Worm (Caenorhabditis elegans) whole organism, L3 larva: ENCODE data around the gene R11D1.1.

Experiments
- R02D3.7 ChIP-seq: fragments of 150-350 bp; optimal IDR thresholded peaks from 2 replicates; lab custom pipeline; 2014; ENCODE audit warnings: missing biosample characterization, missing genetic modification characterization
- aly-2 ChIP-seq: fragments of 150-350 bp; optimal IDR thresholded peaks from 2 replicates; lab custom pipeline; 2014; ENCODE audit warnings: missing biosample characterization, missing genetic modification characterization
- ama-1 ChIP-seq: fragments of 150-350 bp; optimal IDR thresholded peaks from 2 replicates; lab custom pipeline; 2018
- ceh-16 ChIP-seq: sonication (generic microtip); optimal IDR thresholded peaks from 2 replicates; lab custom pipeline; 2017; ENCODE audit warnings: missing biosample characterization, missing genetic modification characterization
- ceh-28 ChIP-seq: fragments of 150-350 bp; optimal IDR thresholded peaks from 2 replicates; lab custom pipeline; 2014; ENCODE audit warnings: missing biosample characterization, missing genetic modification reagents, missing genetic modification characterization
- ceh-82 ChIP-seq: fragments of 150-350 bp; optimal IDR thresholded peaks from 2 replicates; lab custom pipeline; 2014; ENCODE audit warnings: missing biosample characterization, missing genetic modification characterization
- ceh-9 ChIP-seq: sonication (generic microtip); optimal IDR thresholded peaks from 2 replicates; lab custom pipeline; 2018; ENCODE audit warnings: missing biosample characterization, missing genetic modification characterization
- daf-12 ChIP-seq: fragments of 150-350 bp; optimal IDR thresholded peaks from 2 replicates; lab custom pipeline; 2014; ENCODE audit warnings: missing biosample characterization, missing genetic modification reagents, missing genetic modification characterization
- egl-27 ChIP-seq: sonication (generic microtip); optimal IDR thresholded peaks from 4 replicates; lab custom pipeline; 2017; ENCODE audit warnings: missing biosample characterization, missing genetic modification reagents, missing genetic modification characterization
- egl-5 ChIP-seq: fragments of 150-350 bp; optimal IDR thresholded peaks from 2 replicates; lab custom pipeline; 2017; ENCODE audit warnings: missing biosample characterization, missing genetic modification reagents, missing genetic modification characterization, inconsistent platforms
- elt-2 ChIP-seq: sonication (generic microtip); optimal IDR thresholded peaks from 2 replicates; lab custom pipeline; 2016; ENCODE audit warnings: missing genetic modification reagents, mild to moderate bottlenecking, missing genetic modification characterization, missing compliant biosample characterization
- elt-3 ChIP-seq, 3 experiments: fragments of 150-350 bp in 1 of 3; sonication (generic microtip) in 2 of 3; optimal IDR thresholded peaks; 2 replicates in 2 of 3; 4 replicates in 1 of 3; lab custom pipeline; 2014 to 2017; ENCODE audit warnings: missing biosample characterization in 3 of 3, missing genetic modification characterization in 3 of 3
- fkh-10 ChIP-seq: sonication (generic microtip); optimal IDR thresholded peaks from 2 replicates; lab custom pipeline; 2017; ENCODE audit warnings: missing biosample characterization, missing genetic modification reagents, missing genetic modification characterization
- fkh-2 ChIP-seq: fragments of 150-350 bp; optimal IDR thresholded peaks from 2 replicates; lab custom pipeline; 2014; ENCODE audit warnings: missing biosample characterization, missing genetic modification reagents, missing genetic modification characterization
- fos-1 ChIP-seq: fragments of 150-350 bp; optimal IDR thresholded peaks from 2 replicates; lab custom pipeline; 2014; ENCODE audit warnings: missing biosample characterization, missing genetic modification characterization
- hmg-11 ChIP-seq: sonication (generic microtip); optimal IDR thresholded peaks from 2 replicates; lab custom pipeline; 2016; ENCODE audit warnings: missing genetic modification characterization, missing compliant biosample characterization
- jun-1 ChIP-seq: fragments of 150-350 bp; optimal IDR thresholded peaks from 2 replicates; lab custom pipeline; 2014; ENCODE audit warnings: missing biosample characterization, missing genetic modification reagents, missing genetic modification characterization
- lin-15B ChIP-seq: fragments of 150-350 bp; optimal IDR thresholded peaks from 2 replicates; lab custom pipeline; 2014; ENCODE audit warnings: missing biosample characterization, missing genetic modification characterization
- lin-39 ChIP-seq: fragments of 150-350 bp; optimal IDR thresholded peaks from 2 replicates; lab custom pipeline; 2018; ENCODE audit warnings: missing biosample characterization, missing genetic modification reagents, missing genetic modification characterization
- lsy-12 ChIP-seq: sonication (generic microtip); optimal IDR thresholded peaks from 2 replicates; lab custom pipeline; 2016; ENCODE audit warnings: mild to moderate bottlenecking, missing genetic modification characterization, missing compliant biosample characterization
- mml-1 ChIP-seq: fragments of 150-350 bp; sonication (generic microtip); optimal IDR thresholded peaks from 3 replicates; lab custom pipeline; 2014; ENCODE audit warnings: missing biosample characterization, missing genetic modification characterization
- nhr-11 ChIP-seq: fragments of 150-350 bp; optimal IDR thresholded peaks from 2 replicates; lab custom pipeline; 2014; ENCODE audit warnings: missing biosample characterization, missing genetic modification characterization
- nhr-12 ChIP-seq: fragments of 150-350 bp; optimal IDR thresholded peaks from 2 replicates; lab custom pipeline; 2014; ENCODE audit warnings: missing biosample characterization, missing genetic modification characterization
- nhr-23 ChIP-seq: fragments of 150-350 bp; optimal IDR thresholded peaks from 2 replicates; lab custom pipeline; 2014; ENCODE audit warnings: missing biosample characterization, missing genetic modification reagents, missing genetic modification characterization
- nhr-25 ChIP-seq: sonication (generic microtip); optimal IDR thresholded peaks from 2 replicates; lab custom pipeline; 2017; ENCODE audit warnings: missing biosample characterization, missing genetic modification characterization
- nhr-28 ChIP-seq: fragments of 150-350 bp; optimal IDR thresholded peaks from 2 replicates; lab custom pipeline; 2014; ENCODE audit warnings: missing biosample characterization, missing genetic modification characterization
- nhr-43 ChIP-seq: sonication (generic microtip); optimal IDR thresholded peaks from 2 replicates; lab custom pipeline; 2016; ENCODE audit warnings: mild to moderate bottlenecking, missing genetic modification characterization, missing compliant biosample characterization; ENCODE audit not compliant: poor library complexity, severe bottlenecking
- nhr-67 ChIP-seq: fragments of 150-350 bp; optimal IDR thresholded peaks from 2 replicates; lab custom pipeline; 2014; ENCODE audit warnings: missing biosample characterization, missing genetic modification characterization
- nhr-76 ChIP-seq: fragments of 150-350 bp; sonication (generic microtip); optimal IDR thresholded peaks from 5 replicates; lab custom pipeline; 2014; ENCODE audit warnings: missing biosample characterization, missing genetic modification characterization
- pqm-1 ChIP-seq: fragments of 150-350 bp; optimal IDR thresholded peaks from 2 replicates; lab custom pipeline; 2017; ENCODE audit warnings: missing biosample characterization, missing genetic modification characterization, inconsistent platforms
- sea-2 ChIP-seq: fragments of 150-350 bp; sonication (generic microtip); optimal IDR thresholded peaks from 4 replicates; lab custom pipeline; 2014; ENCODE audit warnings: missing biosample characterization, missing genetic modification reagents, missing genetic modification characterization
- skn-1 ChIP-seq: fragments of 150-350 bp; optimal IDR thresholded peaks from 2 replicates; lab custom pipeline; 2014; ENCODE audit warnings: missing biosample characterization, missing genetic modification characterization
- snpc-4 ChIP-seq: fragments of 150-350 bp; optimal IDR thresholded peaks from 2 replicates; lab custom pipeline; 2014; ENCODE audit warnings: missing biosample characterization, missing genetic modification characterization
- unc-39 ChIP-seq: sonication (generic microtip); optimal IDR thresholded peaks from 4 replicates; lab custom pipeline; 2017; ENCODE audit warnings: missing biosample characterization, missing genetic modification characterization

R11D1.1 gene

ce11 chrV:12708305-12708704 is 4.1 kb downstream of the R11D1.1 start, which contains the start of gene R11D1.2:
R11D1.2 (plus strand) TSS chrV:12708605.
- TF ChIP-seq ceh-9 (tag; lab: Kevin White, UChicago) (no peak), skn-1 (tag; lab: Kevin White, UChicago) (no peak), nhr-43 (no peak), elt-2 (no peak), fkh-2 (tag; lab: Kevin White, UChicago) (no peak), ama-1 (no peak), pqm-1 (tag; lab: Kevin White, UChicago) (no peak), snpc-4 (tag; lab: Kevin White, UChicago) (no peak), nhr-11 (tag; lab: Kevin White, UChicago) (no peak), aly-2 (tag; lab: Kevin White, UChicago) (no peak), ceh-16 (tag; lab: Kevin White, UChicago) (no peak), elt-3 (tag; optimal IDR thresholded peaks at IDR 0.05; lab: Kevin White, UChicago) (no peak), unc-39 (no peak), nhr-67 (tag; lab: Kevin White, UChicago) (no peak), R02D3.7 (tag; lab: Kevin White, UChicago) (no peak), mml-1 (tag; lab: Kevin White, UChicago) (no peak), egl-27 (no peak), nhr-23 (tag; lab: Kevin White, UChicago) (no peak), lin-15B (tag; lab: Kevin White, UChicago) (no peak)
- TF ChIP-seq, all 47 proteins: peak for 0

ce11 chrV:12711999-12712398 is 7.8 kb downstream of the R11D1.1 start, which contains the start of gene R11D1.3:
R11D1.3 (minus strand) TSS chrV:12712099.
- TF ChIP-seq R02D3.7 (tag; lab: Kevin White, UChicago) (no peak), fos-1 (tag; lab: Kevin White, UChicago) (no peak), lin-15B (tag; lab: Kevin White, UChicago) (no peak)

- TF ChIP-seq lin-39 (tag; lab: Kevin White, UChicago) (no peak), ceh-82 (tag; lab: Kevin White, UChicago) (no peak), skn-1 (tag; lab: Kevin White, UChicago) (no peak), egl-27 (no peak), egl-5 (no peak), nhr-12 (no peak), lsy-12 (tag; lab: Kevin White, UChicago) (no peak), R02D3.7 (tag; lab: Kevin White, UChicago) (no peak), nhr-23 (tag; lab: Kevin White, UChicago) (no peak), elt-2 (no peak), sea-2 (GFP tag; lab: Kevin White, UChicago) (no peak), fos-1 (tag; lab: Kevin White, UChicago) (no peak), nhr-25 (tag; lab: Kevin White, UChicago) (no peak), elt-3 (tag; optimal IDR thresholded peaks at IDR 0.05; lab: Kevin White, UChicago) (no peak), nhr-76 (tag; lab: Kevin White, UChicago) (no peak), ceh-28 (no peak), fkh-10 (GFP tag; lab: Kevin White, UChicago) (no peak), nhr-28 (tag; lab: Kevin White, UChicago) (no peak), jun-1 (no peak), ceh-16 (tag; lab: Kevin White, UChicago) (no peak)
These were observed 9.9 kb downstream of the R11D1.1 start, which contains the start of gene R11D1.4 for ce11 chrV:12714120-12714519. R11D1.4 (minus strand) TSS chrV:12714220.

ce11 chrV:12716447-12716846 is 12.3 kb downstream of the R11D1.1 start, which contains the start of gene str-178:
str-178 (minus strand) TSS chrV:12716547.
- TF ChIP-seq hmg-11 (tag; lab: Kevin White, UChicago), result no peak

- TF ChIP-seq daf-12 (tag; lab: Kevin White, UChicago), result no peak
- TF ChIP-seq ceh-16 (tag; lab: Kevin White, UChicago), result no peak
- no peak for TF ChIP-seq nhr-12
- no peak for TF ChIP-seq egl-27
- no peak for TF ChIP-seq lin-15B (tag; lab: Kevin White, UChicago)
- TF ChIP-seq, all 47 proteins: peak for 0
These were observed 14.4 kb downstream of the R11D1.1 start, which contains the start of gene str-181 for ce11 chrV:12718622-12719021. str-181 (minus strand) TSS chrV:12718722.
